Worm (Caenorhabditis elegans) whole organism, L1 larva: ENCODE results near the gene ZK154.1.

Source experiments
- C16A3.4 ChIP-seq: fragments of 150-350 bp; optimal IDR thresholded peaks from 2 replicates; lab custom pipeline; 2014; ENCODE audit warnings: missing biosample characterization, missing genetic modification characterization
- aha-1 ChIP-seq: fragments of 150-350 bp; optimal IDR thresholded peaks from 2 replicates; lab custom pipeline; 2014; ENCODE audit warnings: missing biosample characterization, missing genetic modification characterization
- blmp-1 ChIP-seq: fragments of 150-350 bp; optimal IDR thresholded peaks from 2 replicates; lab custom pipeline; 2014; ENCODE audit warnings: missing biosample characterization, missing genetic modification characterization
- ceh-8 ChIP-seq: fragments of 200-800 bp; sonication (Bioruptor generic); optimal IDR thresholded peaks from 2 replicates; lab custom pipeline; 2018; ENCODE audit warnings: mild to moderate bottlenecking, missing genetic modification characterization, moderate library complexity, missing compliant biosample characterization
- ceh-88 ChIP-seq: fragments of 200-800 bp; sonication (Bioruptor generic); IDR thresholded peaks from 2 replicates; pipeline ENCODE4 v1.3.6; 2022; ENCODE audit warnings: missing genetic modification characterization, missing compliant biosample characterization
- ceh-90 ChIP-seq: sonication (generic microtip); optimal IDR thresholded peaks from 2 replicates; lab custom pipeline; 2016; ENCODE audit warnings: missing genetic modification characterization, missing compliant biosample characterization
- dsc-1 ChIP-seq: sonication (generic microtip); optimal IDR thresholded peaks from 2 replicates; lab custom pipeline; 2016; ENCODE audit warnings: mild to moderate bottlenecking, missing genetic modification characterization, missing compliant biosample characterization
- efl-1 ChIP-seq, 4 experiments: fragments of 150-350 bp; optimal IDR thresholded peaks in 3 of 4; peaks in 1 of 4; 1 replicate in 1 of 4; 2 replicates in 3 of 4; lab custom pipeline; 2014; ENCODE audit warnings: missing biosample characterization in 2 of 4, missing genetic modification characterization in 2 of 4, missing genetic modification reagents in 2 of 4
- efl-3 ChIP-seq: fragments of 200-800 bp; sonication (Bioruptor generic); optimal IDR thresholded peaks from 2 replicates; lab custom pipeline; 2018; ENCODE audit warnings: mild to moderate bottlenecking, missing genetic modification characterization, missing compliant biosample characterization
- elt-2 ChIP-seq: sonication (generic microtip); optimal IDR thresholded peaks from 2 replicates; lab custom pipeline; 2016; ENCODE audit warnings: missing genetic modification characterization, mild to moderate bottlenecking, inconsistent platforms, missing compliant biosample characterization, missing genetic modification reagents
- elt-3 ChIP-seq, 6 experiments: fragments of 150-350 bp in 1 of 6; sonication (generic microtip); optimal IDR thresholded peaks; 2 replicates each; lab custom pipeline; 2017 to 2018; ENCODE audit warnings: missing biosample characterization in 6 of 6, missing genetic modification characterization in 6 of 6, inconsistent platforms in 1 of 6
- fkh-10 ChIP-seq: sonication (generic microtip); optimal IDR thresholded peaks from 2 replicates; lab custom pipeline; 2017; ENCODE audit warnings: missing biosample characterization, missing genetic modification reagents, missing genetic modification characterization
- fkh-4 ChIP-seq: sonication (generic microtip); optimal IDR thresholded peaks from 2 replicates; lab custom pipeline; 2016; ENCODE audit warnings: missing compliant biosample characterization, missing genetic modification characterization, borderline replicate concordance
- fos-1 ChIP-seq: fragments of 150-350 bp; optimal IDR thresholded peaks from 2 replicates; lab custom pipeline; 2014; ENCODE audit warnings: missing biosample characterization, missing genetic modification characterization
- hpl-2 ChIP-seq: fragments of 150-350 bp; optimal IDR thresholded peaks from 2 replicates; lab custom pipeline; 2014; ENCODE audit warnings: missing biosample characterization, missing genetic modification reagents, missing genetic modification characterization
- irx-1 ChIP-seq: sonication (generic microtip); optimal IDR thresholded peaks from 2 replicates; lab custom pipeline; 2016; ENCODE audit warnings: missing genetic modification characterization, missing compliant biosample characterization
- jun-1 ChIP-seq: fragments of 150-350 bp; optimal IDR thresholded peaks from 2 replicates; lab custom pipeline; 2014; ENCODE audit warnings: missing biosample characterization, missing genetic modification reagents, missing genetic modification characterization
- lin-14 ChIP-seq: fragments of 200-800 bp; sonication (Bioruptor generic); optimal IDR thresholded peaks from 2 replicates; lab custom pipeline; 2018; ENCODE audit warnings: mild to moderate bottlenecking, missing genetic modification characterization, moderate library complexity, missing compliant biosample characterization
- lin-35 ChIP-seq, 2 experiments: fragments of 150-350 bp; optimal IDR thresholded peaks; 2 replicates each; lab custom pipeline; 2014; ENCODE audit warnings: missing biosample characterization in 2 of 2, missing genetic modification characterization in 2 of 2, missing genetic modification reagents in 2 of 2
- lir-3 ChIP-seq: sonication (generic microtip); optimal IDR thresholded peaks from 2 replicates; lab custom pipeline; 2016; ENCODE audit warnings: mild to moderate bottlenecking, missing genetic modification characterization, moderate library complexity, missing compliant biosample characterization; ENCODE audit not compliant: poor library complexity
- mdl-1 ChIP-seq, 2 experiments: fragments of 150-350 bp; optimal IDR thresholded peaks; 2 replicates each; lab custom pipeline; 2014 to 2017; ENCODE audit warnings: missing biosample characterization in 2 of 2, missing genetic modification characterization in 2 of 2, inconsistent platforms in 1 of 2
- mef-2 ChIP-seq: fragments of 150-350 bp; optimal IDR thresholded peaks from 2 replicates; lab custom pipeline; 2014; ENCODE audit warnings: missing biosample characterization, missing genetic modification characterization
- mep-1 ChIP-seq: fragments of 150-350 bp; optimal IDR thresholded peaks from 2 replicates; lab custom pipeline; 2014; ENCODE audit warnings: missing biosample characterization, missing genetic modification characterization
- nhr-19 ChIP-seq: fragments of 200-800 bp; sonication (Bioruptor generic); conservative IDR thresholded peaks from 2 replicates; pipeline ENCODE4 v1.3.6; 2022; ENCODE audit warnings: missing genetic modification characterization, missing compliant biosample characterization
- nhr-20 ChIP-seq: sonication (generic microtip); optimal IDR thresholded peaks from 2 replicates; lab custom pipeline; 2016; ENCODE audit warnings: mild to moderate bottlenecking, missing genetic modification characterization, missing compliant biosample characterization
- nhr-28 ChIP-seq: fragments of 150-350 bp; optimal IDR thresholded peaks from 2 replicates; lab custom pipeline; 2014; ENCODE audit warnings: missing biosample characterization, missing genetic modification characterization
- nhr-47 ChIP-seq: sonication (generic microtip); optimal IDR thresholded peaks from 2 replicates; lab custom pipeline; 2016; ENCODE audit warnings: mild to moderate bottlenecking, missing genetic modification characterization, moderate library complexity, missing compliant biosample characterization
- nhr-71 ChIP-seq: sonication (generic microtip); optimal IDR thresholded peaks from 2 replicates; lab custom pipeline; 2016; ENCODE audit warnings: mild to moderate bottlenecking, missing genetic modification characterization, moderate library complexity, missing compliant biosample characterization
- nhr-84 ChIP-seq: sonication (generic microtip); optimal IDR thresholded peaks from 2 replicates; lab custom pipeline; 2017; ENCODE audit warnings: missing biosample characterization, missing genetic modification characterization
- nhr-85 ChIP-seq: sonication (generic microtip); peaks from one replicate; lab custom pipeline; 2016; ENCODE audit warnings: missing genetic modification characterization, inconsistent platforms, missing compliant biosample characterization
- nhr-90 ChIP-seq: sonication (generic microtip); optimal IDR thresholded peaks from 2 replicates; lab custom pipeline; 2016; ENCODE audit warnings: mild to moderate bottlenecking, missing genetic modification characterization, missing compliant biosample characterization; ENCODE audit not compliant: poor library complexity
- pag-3 ChIP-seq: sonication (generic microtip); optimal IDR thresholded peaks from 2 replicates; lab custom pipeline; 2017; ENCODE audit warnings: missing genetic modification characterization, mild to moderate bottlenecking, missing compliant biosample characterization, antibody characterized with exemption, borderline replicate concordance; ENCODE audit not compliant: insufficient read depth
- pax-3 ChIP-seq: fragments of 200-800 bp; sonication (Bioruptor generic); optimal IDR thresholded peaks from 2 replicates; lab custom pipeline; 2018; ENCODE audit warnings: mild to moderate bottlenecking, missing genetic modification characterization, moderate library complexity, missing compliant biosample characterization
- pqm-1 ChIP-seq: sonication (generic microtip); optimal IDR thresholded peaks from 3 replicates; lab custom pipeline; 2017; ENCODE audit warnings: missing biosample characterization, missing genetic modification characterization
- rnt-1 ChIP-seq: sonication (generic microtip); optimal IDR thresholded peaks from 2 replicates; lab custom pipeline; 2016; ENCODE audit warnings: mild to moderate bottlenecking, missing genetic modification characterization, moderate library complexity, missing compliant biosample characterization
- snpc-4 ChIP-seq: fragments of 150-350 bp; optimal IDR thresholded peaks from 2 replicates; lab custom pipeline; 2014; ENCODE audit warnings: missing biosample characterization, missing genetic modification characterization
- snu-23 ChIP-seq: sonication (generic microtip); optimal IDR thresholded peaks from 2 replicates; lab custom pipeline; 2016; ENCODE audit warnings: missing genetic modification characterization, missing compliant biosample characterization
- unc-130 ChIP-seq: fragments of 150-350 bp; optimal IDR thresholded peaks from 2 replicates; lab custom pipeline; 2017; ENCODE audit warnings: missing biosample characterization, missing genetic modification characterization, inconsistent platforms
- unc-30 ChIP-seq: sonication (generic microtip); optimal IDR thresholded peaks from 2 replicates; lab custom pipeline; 2017; ENCODE audit warnings: missing biosample characterization, missing genetic modification characterization
- unc-86 ChIP-seq: sonication (generic microtip); optimal IDR thresholded peaks from 2 replicates; lab custom pipeline; 2016; ENCODE audit warnings: missing genetic modification characterization, missing compliant biosample characterization
- vab-15 ChIP-seq: sonication (generic microtip); optimal IDR thresholded peaks from 2 replicates; lab custom pipeline; 2017; ENCODE audit warnings: missing genotype, mild to moderate bottlenecking, missing genetic modification characterization, missing compliant biosample characterization
- zag-1 ChIP-seq: fragments of 150-350 bp; optimal IDR thresholded peaks from 2 replicates; lab custom pipeline; 2014; ENCODE audit warnings: missing biosample characterization, missing genetic modification characterization
- ztf-4 ChIP-seq: fragments of 150-350 bp; optimal IDR thresholded peaks from 2 replicates; lab custom pipeline; 2014; ENCODE audit warnings: missing biosample characterization, missing genetic modification characterization

ZK154.1 gene

ce11 chrX:7793377-7794041, 14.1 kb downstream of the ZK154.1 start, which contains the start of gene ZK154.6 (continued):
- TF ChIP-seq irx-1 (peak; percentile 51), fkh-10 (GFP tag; lab: Kevin White, UChicago) (no peak), nhr-85 (tag; lab: Kevin White, UChicago) (peak; percentile 77), nhr-90 (tag; lab: Kevin White, UChicago) (peak; percentile 21), snu-23 (GFP tag; lab: Kevin White, UChicago) (peak; percentile 61), mdl-1 (tag; optimal IDR thresholded peaks at IDR 0.05; lab: Kevin White, UChicago) (peak; percentile 14 to 90), nhr-47 (tag; lab: Kevin White, UChicago) (peak; percentile 52), nhr-20 (tag; lab: Kevin White, UChicago) (peak; percentile 29), zag-1 (no peak), pax-3 (no peak), lin-14 (GFP tag; lab: Kevin White, UChicago) (peak; percentile 66)

DNA sequence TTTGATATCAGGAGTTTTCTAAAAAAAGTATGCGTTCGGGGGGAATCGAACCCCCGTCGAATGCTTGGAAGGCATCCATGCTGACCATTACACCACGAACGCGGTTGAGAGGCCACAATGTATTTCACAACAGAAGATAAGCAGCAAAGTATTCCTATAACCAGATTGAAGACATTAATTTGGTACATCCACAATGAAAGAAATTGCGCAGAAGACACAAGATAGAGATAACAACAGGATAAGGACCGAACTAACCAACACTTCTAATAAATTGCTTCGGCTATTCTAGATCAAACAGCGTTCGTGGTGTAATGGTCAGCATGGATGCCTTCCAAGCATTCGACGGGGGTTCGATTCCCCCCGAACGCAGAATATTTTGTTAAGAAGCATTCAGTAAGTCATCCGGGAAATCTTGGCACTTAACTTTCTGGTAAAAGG, 14.9 kb downstream of the ZK154.1 start:
- TF ChIP-seq unc-30 (tag; lab: Kevin White, UChicago) (no peak), nhr-71 (peak; percentile 19), snpc-4 (no peak), lin-35 (GFP tag; optimal IDR thresholded peaks at IDR 0.05; lab: Kevin White, UChicago) (peak in 1 of 2 experiments; percentile 40), fos-1 (peak; percentile 38), mep-1 (tag; lab: Kevin White, UChicago) (peak; percentile 4), rnt-1 (tag; lab: Kevin White, UChicago) (peak; percentile 11), blmp-1 (tag; lab: Kevin White, UChicago) (peak; percentile 68), mef-2 (tag; lab: Kevin White, UChicago) (no peak), jun-1 (tag; lab: Kevin White, UChicago) (peak; percentile 3), ceh-88 (GFP tag; lab: Robert Waterston, UW) (no peak), nhr-84 (tag; lab: Kevin White, UChicago) (no peak), vab-15 (tag; lab: Kevin White, UChicago) (no peak), elt-3 (tag; optimal IDR thresholded peaks at IDR 0.05; lab: Kevin White, UChicago) (peak in 1 of 6 experiments; percentile 42), C16A3.4 (tag; lab: Kevin White, UChicago) (peak; percentile 48), nhr-47 (tag; lab: Kevin White, UChicago) (peak; percentile 4), ztf-4 (tag; lab: Kevin White, UChicago) (no peak), nhr-19 (GFP tag; lab: Robert Waterston, UW) (peak; percentile 45), mdl-1 (tag; optimal IDR thresholded peaks at IDR 0.05; lab: Kevin White, UChicago) (peak in 1 of 2 experiments; percentile 31), snu-23 (GFP tag; lab: Kevin White, UChicago) (peak; percentile 19), efl-1 (optimal IDR thresholded peaks at IDR 0.05; lab: Kevin White, UChicago) (no peak), efl-1 (GFP tag; optimal IDR thresholded peaks at IDR 0.05 in 1 of 2; lab: Kevin White, UChicago) (peak in 1 of 2 experiments; percentile 88), nhr-20 (tag; lab: Kevin White, UChicago) (peak; percentile 22), nhr-90 (tag; lab: Kevin White, UChicago) (peak; percentile 58), efl-3 (GFP tag; lab: Kevin White, UChicago) (no peak), dsc-1 (tag; lab: Kevin White, UChicago) (peak; percentile 2)

DNA sequence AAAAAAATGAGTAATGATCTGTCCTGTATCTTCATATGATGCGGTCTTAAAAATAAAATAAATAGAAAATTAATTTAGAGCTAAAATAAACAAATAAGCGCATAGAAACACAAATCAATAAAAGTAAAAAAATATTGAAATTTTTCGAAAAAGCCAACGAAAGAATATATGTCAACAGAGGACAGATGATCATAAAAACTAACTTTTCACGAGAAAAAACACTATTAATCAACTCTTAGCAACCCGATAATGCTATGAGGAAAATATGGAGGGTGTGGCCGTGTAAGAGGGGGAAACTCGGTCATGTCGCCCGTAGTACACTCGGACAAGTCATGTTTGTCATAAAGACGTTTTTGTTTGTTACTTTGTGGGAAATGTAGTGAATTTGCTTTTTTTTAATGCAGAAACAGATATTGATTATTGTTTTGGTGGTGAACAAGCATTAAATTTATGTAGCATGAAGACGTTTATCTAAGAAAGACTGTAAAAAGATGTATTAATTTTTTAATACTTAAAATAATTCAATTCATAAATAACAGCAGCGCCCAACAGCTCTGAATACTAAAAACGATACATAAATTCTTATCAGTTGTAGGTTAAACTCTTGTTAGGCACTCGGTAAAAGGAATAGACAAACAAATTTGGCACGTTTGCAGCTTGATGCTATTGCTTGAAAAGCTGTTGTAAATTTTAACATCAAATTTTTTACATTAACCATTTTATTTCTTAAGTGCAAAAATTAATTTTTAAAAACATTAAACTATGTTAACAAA, 19.1 kb downstream of the ZK154.1 start, which contains the start of gene adm-4:
TSS of gene adm-4 (minus strand) at position 51 of the 773 bp plus-strand sequence.
- TF ChIP-seq efl-3 (GFP tag; lab: Kevin White, UChicago) (no peak), snpc-4 (no peak), mef-2 (tag; lab: Kevin White, UChicago) (no peak), nhr-84 (tag; lab: Kevin White, UChicago) (no peak), fkh-4 (peak; percentile 56), fos-1 (no peak), pag-3 (tag; lab: Kevin White, UChicago) (no peak), nhr-19 (GFP tag; lab: Robert Waterston, UW) (peak; percentile 45), pax-3 (peak; percentile 59), aha-1 (tag; lab: Kevin White, UChicago) (no peak), ceh-8 (GFP tag; lab: Kevin White, UChicago) (no peak), hpl-2 (GFP tag; lab: Kevin White, UChicago) (no peak), nhr-85 (tag; lab: Kevin White, UChicago) (peak; percentile 74), ceh-90 (tag; lab: Kevin White, UChicago) (peak; percentile 79), unc-130 (tag; lab: Kevin White, UChicago) (no peak), unc-86 (tag; lab: Kevin White, UChicago) (peak; percentile 15), lir-3 (peak; percentile 87), blmp-1 (tag; lab: Kevin White, UChicago) (peak; percentile 37), pqm-1 (tag; lab: Kevin White, UChicago) (no peak), ztf-4 (tag; lab: Kevin White, UChicago) (no peak), nhr-28 (tag; lab: Kevin White, UChicago) (no peak), elt-3 (tag; optimal IDR thresholded peaks at IDR 0.05; lab: Kevin White, UChicago) (no peak), elt-2 (tag; lab: Kevin White, UChicago) (peak; percentile 36)
